Worm (Caenorhabditis elegans): ENCODE data around the gene T10B5.7.

T10B5.7 gene

ce11 chrV:1875497-1875988 lies 29.5 kb downstream of the T10B5.7 start (continued):
- no peak for TF ChIP-seq nhr-42 (GFP tag; IDR thresholded peaks at IDR 0.05)
- peak; percentile 25 for TF ChIP-seq dve-1 (tag; optimal IDR thresholded peaks at IDR 0.05; ENCODE audit: insufficient read depth)
- no peak for TF ChIP-seq daf-16 (GFP tag; optimal IDR thresholded peaks at IDR 0.05)
- TF ChIP-seq daf-16 (tag; optimal IDR thresholded peaks at IDR 0.05), result peak; percentile 10
- TF ChIP-seq lsy-2 (tag; optimal IDR thresholded peaks at IDR 0.05), result peak in 1 of 2 experiments; percentile 60
- TF ChIP-seq T20F7.1 (GFP tag; optimal IDR thresholded peaks at IDR 0.05), result peak; percentile 71
- no peak for TF ChIP-seq nhr-41 (GFP tag; IDR thresholded peaks at IDR 0.05)
- no peak for TF ChIP-seq nhr-48 (tag; optimal IDR thresholded peaks at IDR 0.05)
- no peak for TF ChIP-seq zip-11 (GFP tag; IDR thresholded peaks at IDR 0.05)
- no peak for TF ChIP-seq snpc-4 (tag; optimal IDR thresholded peaks at IDR 0.05)
- TF ChIP-seq R02D3.7 (tag; optimal IDR thresholded peaks at IDR 0.05), result no peak
- TF ChIP-seq daf-19 (GFP tag; conservative IDR thresholded peaks at IDR 0.05), result no peak
- TF ChIP-seq zfp-3 (GFP tag; conservative IDR thresholded peaks at IDR 0.05), result peak; percentile 77; the same call in 1 of the 2 replicates
- peak; percentile 67; the same call in 1 of the 2 replicates for TF ChIP-seq Y105C5A.15 (GFP tag; IDR thresholded peaks at IDR 0.05)
- TF ChIP-seq spr-3 (GFP tag; optimal IDR thresholded peaks at IDR 0.05), result peak; percentile 30
- no peak for TF ChIP-seq daf-8 (GFP tag; IDR thresholded peaks at IDR 0.05)
- TF ChIP-seq pqm-1 (tag; optimal IDR thresholded peaks at IDR 0.05), result no peak
- TF ChIP-seq T26A8.4 (GFP tag; IDR thresholded peaks at IDR 0.05), result peak; percentile 72
- TF ChIP-seq dmd-8 (GFP tag; IDR thresholded peaks at IDR 0.05), result peak; percentile 64; the same call in 1 of the 2 replicates
- peak; percentile 82 for TF ChIP-seq lin-38 (GFP tag; IDR thresholded peaks at IDR 0.05)
- no peak for TF ChIP-seq lin-13 (GFP tag; optimal IDR thresholded peaks at IDR 0.05)
- TF ChIP-seq dmd-6 (GFP tag; IDR thresholded peaks at IDR 0.05), result peak; percentile 23; the same call in 1 of the 2 replicates
- no peak for TF ChIP-seq unc-130 (GFP tag; optimal IDR thresholded peaks at IDR 0.05)
- no peak for TF ChIP-seq unc-39 (tag; optimal IDR thresholded peaks at IDR 0.05)
- TF ChIP-seq fkh-10 (GFP tag; optimal IDR thresholded peaks at IDR 0.05), result no peak
- no peak for TF ChIP-seq Y75B8A.6 (GFP tag; IDR thresholded peaks at IDR 0.05)
- TF ChIP-seq jun-1 (tag; optimal IDR thresholded peaks at IDR 0.05), result no peak
- TF ChIP-seq tag-97 (GFP tag; IDR thresholded peaks at IDR 0.05), result no peak
- no peak for TF ChIP-seq rbr-2 (tag; optimal IDR thresholded peaks at IDR 0.05)
- no peak for TF ChIP-seq egl-27 (tag; optimal IDR thresholded peaks at IDR 0.05)
- TF ChIP-seq ctbp-1 (GFP tag; IDR thresholded peaks at IDR 0.05), result peak; percentile 63
- no peak for TF ChIP-seq dpl-1 (GFP tag; optimal IDR thresholded peaks at IDR 0.05)
- TF ChIP-seq hif-1 (tag; optimal IDR thresholded peaks at IDR 0.05), result peak in 1 of 2 experiments; percentile 41
- TF ChIP-seq sdz-12 (GFP tag; optimal IDR thresholded peaks at IDR 0.05), result no peak
- TF ChIP-seq daf-12 (tag; optimal IDR thresholded peaks at IDR 0.05), result no peak
- peak; percentile 82 for TF ChIP-seq aha-1 (tag)
- peak; percentile 64; the same call in 1 of the 2 replicates for TF ChIP-seq snpc-1.2 (GFP tag; IDR thresholded peaks at IDR 0.05)
- no peak for TF ChIP-seq hlh-30 (tag; optimal IDR thresholded peaks at IDR 0.05; ENCODE audit: insufficient read depth)
- TF ChIP-seq ceh-44 (GFP tag; IDR thresholded peaks at IDR 0.05), result no peak
- no peak for TF ChIP-seq lir-3 (tag; optimal IDR thresholded peaks at IDR 0.05)
- TF ChIP-seq D1046.2 (GFP tag; IDR thresholded peaks at IDR 0.05), result peak; percentile 79
- TF ChIP-seq vab-7 (GFP tag; IDR thresholded peaks at IDR 0.05), result peak; percentile 58
- peak; percentile 29 for TF ChIP-seq spr-1 (tag; optimal IDR thresholded peaks at IDR 0.05)
- TF ChIP-seq madf-9 (GFP tag; conservative IDR thresholded peaks at IDR 0.05), result 0 out of 2 replicates have a peak, but pooled peaks have one; percentile 43
- TF ChIP-seq nhr-28 (tag; optimal IDR thresholded peaks at IDR 0.05), result no peak
- TF ChIP-seq Y5F2A.4 (GFP tag; optimal IDR thresholded peaks at IDR 0.05), result peak; percentile 71
- TF ChIP-seq ztf-11 (tag; optimal IDR thresholded peaks at IDR 0.05), result no peak
- TF ChIP-seq arid-1 (GFP tag; conservative IDR thresholded peaks at IDR 0.05), result peak; percentile 62; the same call in 1 of the 2 replicates
- no peak for TF ChIP-seq nhr-237 (tag; optimal IDR thresholded peaks at IDR 0.05)
- TF ChIP-seq zag-1 (tag; optimal IDR thresholded peaks at IDR 0.05), result no peak
- TF ChIP-seq saeg-2 (GFP tag; IDR thresholded peaks at IDR 0.05), result no peak
- peak; percentile 62; the same call in 1 of the 2 replicates for TF ChIP-seq Y48G9A.11 (GFP tag; IDR thresholded peaks at IDR 0.05)
